Fruit fly (Drosophila melanogaster): ENCODE measurements around the gene Socs16D.

Gene Socs16D

dm6 chrX:17844623-17845022 is 17.3 kb upstream of the Socs16D start, which contains the start of the genes CG8142 and Ucp4A (continued):
- TF ChIP-seq NC2α (GFP tag; optimal IDR thresholded peaks at IDR 0.05) (no peak), dan (GFP tag; IDR thresholded peaks at IDR 0.05) (peak; percentile 80), jing (GFP tag; optimal IDR thresholded peaks at IDR 0.05) (no peak), CG8765 (GFP tag; IDR thresholded peaks at IDR 0.05) (peak; percentile 88), CG31388 (GFP tag; optimal IDR thresholded peaks at IDR 0.05) (peak; percentile 83), CG7987 (GFP tag; optimal IDR thresholded peaks at IDR 0.05) (peak; percentile 9), CG13287 (GFP tag; IDR thresholded peaks at IDR 0.05; ENCODE audit: partially characterized antibody) (no peak; the same call in 1 of the 2 replicates), scrt (GFP tag; optimal IDR thresholded peaks at IDR 0.05) (peak; percentile 82), fru (optimal IDR thresholded peaks at IDR 0.05) (no peak), CG11093 (GFP tag; IDR thresholded peaks at IDR 0.05) (peak; percentile 96), CG9932 (GFP tag; IDR thresholded peaks at IDR 0.05) (peak; percentile 96), CG6854 (GFP tag; optimal IDR thresholded peaks at IDR 0.05) (peak; percentile 76), esg (GFP tag; conservative IDR thresholded peaks at IDR 0.05) (peak; percentile 97), emc (GFP tag; optimal IDR thresholded peaks at IDR 0.05) (no peak), CG12299 (tag; optimal IDR thresholded peaks at IDR 0.05) (peak; percentile 82), CG3281 (GFP tag; optimal IDR thresholded peaks at IDR 0.05) (peak; percentile 90), CG18011 (GFP tag; optimal IDR thresholded peaks at IDR 0.05) (peak; percentile 69), CG43689 (GFP tag; IDR thresholded peaks at IDR 0.05) (peak; percentile 90), BEAF-32 (GFP tag; optimal IDR thresholded peaks at IDR 0.05) (peak; percentile 51), D19B (GFP tag; optimal IDR thresholded peaks at IDR 0.05) (peak; percentile 76), CG12744 (GFP tag; optimal IDR thresholded peaks at IDR 0.05) (peak; percentile 37), Hr39 (optimal IDR thresholded peaks at IDR 0.05) (no peak), CG18764 (GFP tag; optimal IDR thresholded peaks at IDR 0.05) (peak; percentile 85), CG12071 (GFP tag; optimal IDR thresholded peaks at IDR 0.05) (peak; percentile 23), lmd (GFP tag; IDR thresholded peaks at IDR 0.05) (peak; percentile 96), CG14014 (GFP tag; IDR thresholded peaks at IDR 0.05) (peak; percentile 95), CG12155 (GFP tag; optimal IDR thresholded peaks at IDR 0.05) (peak; percentile 89), ac (GFP tag; optimal IDR thresholded peaks at IDR 0.05) (peak; percentile 18), da (GFP tag; optimal IDR thresholded peaks at IDR 0.05) (peak; percentile 8), CG13424 (tag; optimal IDR thresholded peaks at IDR 0.05) (peak; percentile 96), CG16813 (GFP tag; IDR thresholded peaks at IDR 0.05; ENCODE audit: partially characterized antibody) (0 out of 3 replicates have a peak, but pooled peaks have one; percentile 41), Fer3 (tag; optimal IDR thresholded peaks at IDR 0.05) (peak; percentile 92), twi (tag; optimal IDR thresholded peaks at IDR 0.05) (peak; percentile 84), CG11504 (tag; optimal IDR thresholded peaks at IDR 0.05) (peak; percentile 91), ftz-f1 (GFP tag; optimal IDR thresholded peaks at IDR 0.05) (peak; percentile 25), Med (GFP tag) (peak; percentile 92), bsh (GFP tag; optimal IDR thresholded peaks at IDR 0.05) (peak; percentile 21 to 92), grau (tag; optimal IDR thresholded peaks at IDR 0.05) (peak; percentile 90), kay (GFP tag; optimal IDR thresholded peaks at IDR 0.05) (peak; percentile 83), CG1792 (GFP tag; optimal IDR thresholded peaks at IDR 0.05) (no peak), Lhr (GFP tag; optimal IDR thresholded peaks at IDR 0.05) (peak; percentile 75), Nf-YA (GFP tag; IDR thresholded peaks at IDR 0.05) (peak; percentile 91), gsb-n (tag; optimal IDR thresholded peaks at IDR 0.05) (peak; percentile 88), ttk (GFP tag; IDR thresholded peaks at IDR 0.05) (peak; percentile 97), ham (GFP tag; IDR thresholded peaks at IDR 0.05) (peak; percentile 82; the same call in 1 of the 2 replicates), Spps (tag; optimal IDR thresholded peaks at IDR 0.05) (peak; percentile 82), ERR (GFP tag; optimal IDR thresholded peaks at IDR 0.05) (no peak), CG9215 (GFP tag; IDR thresholded peaks at IDR 0.05) (peak; percentile 94), Dad (GFP tag; optimal IDR thresholded peaks at IDR 0.05) (peak; percentile 24), CG9797 (GFP tag; optimal IDR thresholded peaks at IDR 0.05) (peak; percentile 28), CG6813 (GFP tag; optimal IDR thresholded peaks at IDR 0.05) (peak; percentile 78)
